Worm (Caenorhabditis elegans) whole organism, late embryonic: ENCODE data around the gene C49F5.8.

ENCODE experiments used
- K02D7.2 ChIP-seq: sonication (generic microtip); optimal IDR thresholded peaks from 2 replicates; lab custom pipeline; 2017; ENCODE audit warnings: mild to moderate bottlenecking, missing genetic modification characterization, missing compliant biosample characterization
- K09A11.1 ChIP-seq: sonication (generic microtip); optimal IDR thresholded peaks from 2 replicates; lab custom pipeline; 2017; ENCODE audit warnings: antibody characterized with exemption, mild to moderate bottlenecking, missing genetic modification characterization, missing compliant biosample characterization; ENCODE audit not compliant: insufficient read depth
- T23F11.4 ChIP-seq: fragments of 200-800 bp; sonication (Bioruptor generic); optimal IDR thresholded peaks from 2 replicates; lab custom pipeline; 2018; ENCODE audit warnings: mild to moderate bottlenecking, missing genetic modification characterization, missing compliant biosample characterization
- ama-1 ChIP-seq: fragments of 150-350 bp; optimal IDR thresholded peaks from 2 replicates; lab custom pipeline; 2014
- ceh-14 ChIP-seq: sonication (generic microtip); optimal IDR thresholded peaks from 2 replicates; lab custom pipeline; 2016; ENCODE audit warnings: missing genotype, missing genetic modification characterization, missing compliant biosample characterization
- ceh-19 ChIP-seq: fragments of 200-800 bp; sonication (Bioruptor generic); optimal IDR thresholded peaks from 2 replicates; lab custom pipeline; 2018; ENCODE audit warnings: mild to moderate bottlenecking, missing genetic modification characterization, missing compliant biosample characterization
- ceh-2 ChIP-seq: sonication (generic microtip); optimal IDR thresholded peaks from 2 replicates; lab custom pipeline; 2016; ENCODE audit warnings: missing genotype, missing genetic modification characterization, missing compliant biosample characterization
- ceh-24 ChIP-seq: sonication (generic microtip); optimal IDR thresholded peaks from 2 replicates; lab custom pipeline; 2016; ENCODE audit warnings: mild to moderate bottlenecking, missing genetic modification characterization, missing compliant biosample characterization
- ceh-31 ChIP-seq: sonication (generic microtip); optimal IDR thresholded peaks from 2 replicates; lab custom pipeline; 2016; ENCODE audit warnings: missing genetic modification characterization, missing compliant biosample characterization
- ceh-45 ChIP-seq: fragments of 200-800 bp; sonication (Bioruptor generic); IDR thresholded peaks from 2 replicates; pipeline ENCODE4 v1.3.6; 2022; ENCODE audit warnings: missing genetic modification reagents, missing genetic modification characterization, missing compliant biosample characterization
- ceh-48 ChIP-seq: sonication (generic microtip); optimal IDR thresholded peaks from 2 replicates; lab custom pipeline; 2016; ENCODE audit warnings: missing genetic modification characterization, inconsistent platforms, missing compliant biosample characterization
- ceh-6 ChIP-seq: fragments of 200-800 bp; sonication (Bioruptor generic); optimal IDR thresholded peaks from 2 replicates; lab custom pipeline; 2018; ENCODE audit warnings: mild to moderate bottlenecking, missing genetic modification characterization, missing compliant biosample characterization
- ceh-9 ChIP-seq: sonication (generic microtip); optimal IDR thresholded peaks from 2 replicates; lab custom pipeline; 2016; ENCODE audit warnings: mild to moderate bottlenecking, missing genetic modification characterization, inconsistent platforms, missing compliant biosample characterization
- che-1 ChIP-seq: sonication (generic microtip); optimal IDR thresholded peaks from 2 replicates; lab custom pipeline; 2016; ENCODE audit warnings: mild to moderate bottlenecking, missing genetic modification characterization, missing compliant biosample characterization
- dmd-4 ChIP-seq: sonication (generic microtip); optimal IDR thresholded peaks from 2 replicates; lab custom pipeline; 2016; ENCODE audit warnings: borderline replicate concordance, missing genetic modification characterization, missing compliant biosample characterization
- dve-1 ChIP-seq: sonication (generic microtip); optimal IDR thresholded peaks from 2 replicates; lab custom pipeline; 2017; ENCODE audit warnings: antibody characterized with exemption, mild to moderate bottlenecking, missing genetic modification characterization, missing compliant biosample characterization
- elt-2 ChIP-seq: sonication (generic microtip); optimal IDR thresholded peaks from 2 replicates; lab custom pipeline; 2016; ENCODE audit warnings: missing genetic modification reagents, missing genetic modification characterization, missing compliant biosample characterization
- eyg-1 ChIP-seq: sonication (generic microtip); optimal IDR thresholded peaks from 2 replicates; lab custom pipeline; 2016; ENCODE audit warnings: missing genotype, missing genetic modification characterization, missing compliant biosample characterization
- fkh-6 ChIP-seq: sonication (generic microtip); optimal IDR thresholded peaks from 2 replicates; lab custom pipeline; 2016; ENCODE audit warnings: missing genetic modification characterization, missing compliant biosample characterization
- hlh-13 ChIP-seq: fragments of 200-800 bp; sonication (Bioruptor generic); optimal IDR thresholded peaks from 2 replicates; lab custom pipeline; 2018; ENCODE audit warnings: mild to moderate bottlenecking, missing genetic modification characterization, missing compliant biosample characterization
- hlh-15 ChIP-seq: sonication (generic microtip); optimal IDR thresholded peaks from 2 replicates; lab custom pipeline; 2016; ENCODE audit warnings: missing genetic modification characterization, missing compliant biosample characterization
- hlh-30 ChIP-seq: sonication (generic microtip); optimal IDR thresholded peaks from 2 replicates; lab custom pipeline; 2017; ENCODE audit warnings: antibody characterized with exemption, missing genetic modification characterization, missing compliant biosample characterization; ENCODE audit not compliant: insufficient read depth
- hlh-6 ChIP-seq: sonication (generic microtip); optimal IDR thresholded peaks from 2 replicates; lab custom pipeline; 2016; ENCODE audit warnings: missing genotype, missing genetic modification characterization, missing compliant biosample characterization
- lin-11 ChIP-seq: fragments of 200-800 bp; sonication (Bioruptor generic); optimal IDR thresholded peaks from 2 replicates; lab custom pipeline; 2018; ENCODE audit warnings: mild to moderate bottlenecking, missing genetic modification characterization, missing compliant biosample characterization
- mec-3 ChIP-seq: sonication (generic microtip); optimal IDR thresholded peaks from 2 replicates; lab custom pipeline; 2016; ENCODE audit warnings: borderline replicate concordance, missing genetic modification characterization, missing compliant biosample characterization
- nfya-1 ChIP-seq: sonication (generic microtip); optimal IDR thresholded peaks from 2 replicates; lab custom pipeline; 2017; ENCODE audit warnings: missing genetic modification characterization, mild to moderate bottlenecking, missing compliant biosample characterization, antibody characterized with exemption, moderate library complexity
- odd-2 ChIP-seq: sonication (generic microtip); optimal IDR thresholded peaks from 2 replicates; lab custom pipeline; 2017; ENCODE audit warnings: antibody characterized with exemption, mild to moderate bottlenecking, missing genetic modification characterization, missing compliant biosample characterization
- pat-9 ChIP-seq: fragments of 200-800 bp; sonication (Bioruptor generic); optimal IDR thresholded peaks from 2 replicates; lab custom pipeline; 2018; ENCODE audit warnings: mild to moderate bottlenecking, missing genetic modification characterization, moderate library complexity, missing compliant biosample characterization
- pha-2 ChIP-seq: sonication (generic microtip); optimal IDR thresholded peaks from 2 replicates; lab custom pipeline; 2017; ENCODE audit warnings: mild to moderate bottlenecking, missing genetic modification characterization, missing compliant biosample characterization
- pqm-1 ChIP-seq: sonication (generic microtip); optimal IDR thresholded peaks from 2 replicates; lab custom pipeline; 2016; ENCODE audit warnings: missing genetic modification characterization, missing compliant biosample characterization
- pros-1 ChIP-seq: fragments of 150-350 bp; optimal IDR thresholded peaks from 2 replicates; lab custom pipeline; 2014; ENCODE audit warnings: missing biosample characterization, missing genetic modification reagents, missing genetic modification characterization
- rnt-1 ChIP-seq: sonication (generic microtip); optimal IDR thresholded peaks from 2 replicates; lab custom pipeline; 2016; ENCODE audit warnings: missing genetic modification characterization, missing compliant biosample characterization
- sdc-2 ChIP-seq: sonication (generic microtip); optimal IDR thresholded peaks from 2 replicates; lab custom pipeline; 2016; ENCODE audit warnings: missing genotype, missing genetic modification characterization, missing compliant biosample characterization
- sox-4 ChIP-seq: sonication (generic microtip); optimal IDR thresholded peaks from 2 replicates; lab custom pipeline; 2017; ENCODE audit warnings: mild to moderate bottlenecking, missing genetic modification characterization, inconsistent platforms, missing compliant biosample characterization
- unc-42 ChIP-seq: sonication (generic microtip); optimal IDR thresholded peaks from 2 replicates; lab custom pipeline; 2016; ENCODE audit warnings: missing genotype, missing genetic modification characterization, missing compliant biosample characterization
- unc-55 ChIP-seq: sonication (generic microtip); optimal IDR thresholded peaks from 2 replicates; lab custom pipeline; 2017; ENCODE audit warnings: missing biosample characterization, missing genetic modification reagents, missing genetic modification characterization

Gene C49F5.8

ce11 chrX:11983576-11984061, 23.7 kb downstream of the C49F5.8 start, which contains the start of gene C49F5.3:
C49F5.3 (minus strand) TSS chrX:11983626.
- TF ChIP-seq dmd-4 (tag; lab: Kevin White, UChicago) (no peak), fkh-6 (no peak), ama-1 (no peak)

ce11 chrX:11985887-11986286, 25.9 kb downstream of the C49F5.8 start, which contains the start of gene C49F5.5:
C49F5.5 (plus strand) TSS chrX:11986187.
- TF ChIP-seq che-1 (tag; lab: Kevin White, UChicago) (no peak), hlh-30 (tag; lab: Kevin White, UChicago) (no peak), hlh-6 (tag; lab: Kevin White, UChicago) (no peak), odd-2 (tag; lab: Kevin White, UChicago) (no peak), ceh-24 (tag; lab: Kevin White, UChicago) (no peak), rnt-1 (tag; lab: Kevin White, UChicago) (no peak), unc-55 (GFP tag; lab: Kevin White, UChicago) (no peak)

ce11 chrX:11987900-11988364, 28.0 kb downstream of the C49F5.8 start, which contains the start of gene C49F5.6:
C49F5.6 (plus strand) TSS chrX:11988314.
- TF ChIP-seq ceh-24 (tag; lab: Kevin White, UChicago): no peak
- no peak for TF ChIP-seq ceh-31
- TF ChIP-seq T23F11.4 (GFP tag; lab: Kevin White, UChicago): no peak
- no peak for TF ChIP-seq ceh-48 (tag; lab: Kevin White, UChicago)
- TF ChIP-seq nfya-1: no peak
- no peak for TF ChIP-seq pha-2
- no peak for TF ChIP-seq hlh-13 (GFP tag; lab: Kevin White, UChicago)
- no peak for TF ChIP-seq mec-3 (tag; lab: Kevin White, UChicago)

ce11 chrX:11992246-11992645, 32.3 kb downstream of the C49F5.8 start:
- TF ChIP-seq dve-1 (no peak), rnt-1 (tag; lab: Kevin White, UChicago) (no peak), pha-2 (no peak), ceh-31 (no peak), che-1 (tag; lab: Kevin White, UChicago) (no peak), ceh-6 (no peak), unc-42 (tag; lab: Kevin White, UChicago) (no peak), ceh-9 (tag; lab: Kevin White, UChicago) (no peak), hlh-15 (tag; lab: Kevin White, UChicago) (no peak), dmd-4 (tag; lab: Kevin White, UChicago) (no peak), pqm-1 (no peak), K09A11.1 (tag; lab: Kevin White, UChicago) (no peak), T23F11.4 (GFP tag; lab: Kevin White, UChicago) (no peak), pros-1 (tag; lab: Kevin White, UChicago) (no peak), elt-2 (tag; lab: Kevin White, UChicago) (no peak)

ce11 chrX:11992778-11993177, 32.8 kb downstream of the C49F5.8 start:
- TF ChIP-seq K02D7.2 (tag; lab: Kevin White, UChicago): no peak
- TF ChIP-seq pat-9 (tag; lab: Kevin White, UChicago): no peak
- no peak for TF ChIP-seq unc-42 (tag; lab: Kevin White, UChicago)
- TF ChIP-seq ceh-48 (tag; lab: Kevin White, UChicago): no peak
- TF ChIP-seq hlh-13 (GFP tag; lab: Kevin White, UChicago): no peak

ce11 chrX:11993327-11993726, 33.4 kb downstream of the C49F5.8 start:
- TF ChIP-seq eyg-1 (tag; lab: Kevin White, UChicago) (no peak), ceh-24 (tag; lab: Kevin White, UChicago) (no peak), ceh-2 (tag; lab: Kevin White, UChicago) (no peak), sdc-2 (no peak), ceh-19 (no peak), lin-11 (no peak), sox-4 (tag; lab: Kevin White, UChicago) (no peak), dmd-4 (tag; lab: Kevin White, UChicago) (no peak), T23F11.4 (GFP tag; lab: Kevin White, UChicago) (no peak), pat-9 (tag; lab: Kevin White, UChicago) (no peak), ceh-14 (no peak), ceh-45 (no peak), K02D7.2 (tag; lab: Kevin White, UChicago) (no peak)
